Fruit fly (Drosophila melanogaster): ENCODE measurements around the gene pho.

The pho gene

DNA sequence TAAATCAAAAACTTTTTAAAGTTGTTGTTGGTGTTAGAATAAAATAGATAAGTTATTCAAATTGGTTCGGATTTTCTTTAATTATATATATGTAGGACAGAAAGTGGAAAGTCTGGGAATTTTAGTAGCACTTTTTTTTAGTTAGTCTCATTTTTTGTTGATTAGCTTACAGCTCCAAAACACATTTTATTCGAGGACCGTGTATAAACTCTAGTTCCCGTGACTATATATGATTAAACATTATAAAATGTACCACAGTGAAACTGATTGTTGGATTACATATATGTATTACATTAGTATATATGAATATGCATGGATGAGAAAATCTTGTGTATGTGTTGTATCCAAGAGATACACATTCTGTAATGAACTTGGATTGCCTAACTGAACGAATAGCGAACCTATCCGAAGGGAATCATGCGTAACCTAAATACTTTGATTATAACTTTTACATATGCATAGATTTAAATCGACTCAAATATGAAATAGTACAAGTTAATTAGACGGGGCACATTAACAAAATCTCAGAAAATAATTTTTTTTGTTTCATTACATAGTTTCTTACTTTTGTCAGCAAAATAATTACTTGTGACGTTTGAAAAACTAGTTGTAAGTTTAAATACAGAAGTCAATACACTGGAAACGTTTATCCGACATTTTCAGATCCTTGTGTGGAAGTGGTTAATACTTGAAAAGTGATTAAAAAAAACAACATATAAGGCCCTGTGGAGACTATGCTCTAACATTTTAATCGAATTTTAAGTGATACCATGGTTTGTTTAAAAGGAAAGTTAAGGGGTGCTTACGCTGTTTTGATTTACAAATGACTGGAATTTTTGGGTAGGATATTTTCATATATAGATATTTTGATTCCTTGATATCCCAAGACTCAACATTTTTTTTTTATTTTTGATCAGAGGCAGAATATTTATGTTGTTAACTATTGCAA is 58.5 kb downstream of the pho start, which contains the start of gene Cals:
Cals (minus strand) TSS at position 700 of the 949 bp plus-strand sequence.
- TF ChIP-seq OdsH (GFP tag; optimal IDR thresholded peaks at IDR 0.05) (no peak), rgr (GFP tag; optimal IDR thresholded peaks at IDR 0.05) (no peak), jim (GFP tag; optimal IDR thresholded peaks at IDR 0.05) (no peak), N (GFP tag; optimal IDR thresholded peaks at IDR 0.05) (peak; percentile 38), tai (GFP tag; optimal IDR thresholded peaks at IDR 0.05) (peak; percentile 45)

Measured in whole organism, wandering third instar larva.